Worm (Caenorhabditis elegans): ENCODE data around the gene try-9.

- TF ChIP-seq zag-1 (tag; optimal IDR thresholded peaks at IDR 0.05): no peak
- TF ChIP-seq unc-55 (GFP tag; optimal IDR thresholded peaks at IDR 0.05): no peak
- no peak for TF ChIP-seq lin-11 (tag; optimal IDR thresholded peaks at IDR 0.05)
- no peak for TF ChIP-seq nhr-10 (tag; optimal IDR thresholded peaks at IDR 0.05)
- no peak for TF ChIP-seq ztf-4 (tag; optimal IDR thresholded peaks at IDR 0.05)
- TF ChIP-seq unc-62 (GFP tag; optimal IDR thresholded peaks at IDR 0.05): no peak
- no peak for TF ChIP-seq ztf-1 (GFP tag; conservative IDR thresholded peaks at IDR 0.05)
- no peak for TF ChIP-seq sma-9 (GFP tag; optimal IDR thresholded peaks at IDR 0.05)
- TF ChIP-seq sma-9 (tag; optimal IDR thresholded peaks at IDR 0.05): no peak
- TF ChIP-seq mbf-1 (tag; optimal IDR thresholded peaks at IDR 0.05): no peak
- no peak for TF ChIP-seq lin-13 (GFP tag; optimal IDR thresholded peaks at IDR 0.05)
- TF ChIP-seq nhr-25 (tag; optimal IDR thresholded peaks at IDR 0.05): no peak
- TF ChIP-seq mdl-1 (tag; optimal IDR thresholded peaks at IDR 0.05): no peak
- no peak for TF ChIP-seq skn-1 (tag; optimal IDR thresholded peaks at IDR 0.05)
Measured at ce11 chrII:4324061-4324460, 44.0 kb upstream of the try-9 start, which contains the start of gene mog-2.

Measured in whole organism, L2 larva.